Fruit fly (Drosophila melanogaster): ENCODE measurements around the gene CG3662.

Gene CG3662

DNA sequence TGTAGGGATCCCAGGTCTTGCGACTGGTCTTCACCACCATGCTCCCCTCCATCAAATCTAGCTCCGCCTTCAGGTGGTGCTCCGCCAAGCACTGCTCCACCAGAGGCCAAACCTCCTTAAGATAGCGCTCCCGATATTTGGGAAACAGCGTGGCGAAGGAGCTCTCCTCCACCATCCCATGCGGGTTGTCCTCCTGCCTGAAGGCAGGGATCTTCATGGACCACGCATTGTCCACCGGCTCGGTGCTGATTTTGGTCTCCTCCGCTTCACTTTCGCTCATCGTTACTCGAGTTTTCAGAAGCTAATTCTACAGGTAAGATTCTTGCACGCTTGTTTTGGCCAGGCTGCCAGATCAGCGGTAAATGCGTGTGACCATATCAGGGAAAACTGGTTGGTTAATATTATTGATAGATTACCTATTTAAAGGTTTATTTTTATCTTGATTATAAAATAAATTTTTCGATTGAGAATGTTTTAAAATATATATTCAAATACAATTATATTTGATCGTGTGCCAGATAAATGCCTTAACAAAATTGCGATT is 48.5 kb downstream of the CG3662 start, which contains the start of gene dbe:
TSS of gene dbe (minus strand) at position 361 of the 544 bp plus-strand sequence.
- TF ChIP-seq CG9948 (tag; optimal IDR thresholded peaks at IDR 0.05), result no peak
- TF ChIP-seq CG34367 (tag; optimal IDR thresholded peaks at IDR 0.05), result no peak
- no peak for TF ChIP-seq CG8159 (tag; optimal IDR thresholded peaks at IDR 0.05)
- no peak for TF ChIP-seq CG4496 (GFP tag; IDR thresholded peaks at IDR 0.05)

DNA sequence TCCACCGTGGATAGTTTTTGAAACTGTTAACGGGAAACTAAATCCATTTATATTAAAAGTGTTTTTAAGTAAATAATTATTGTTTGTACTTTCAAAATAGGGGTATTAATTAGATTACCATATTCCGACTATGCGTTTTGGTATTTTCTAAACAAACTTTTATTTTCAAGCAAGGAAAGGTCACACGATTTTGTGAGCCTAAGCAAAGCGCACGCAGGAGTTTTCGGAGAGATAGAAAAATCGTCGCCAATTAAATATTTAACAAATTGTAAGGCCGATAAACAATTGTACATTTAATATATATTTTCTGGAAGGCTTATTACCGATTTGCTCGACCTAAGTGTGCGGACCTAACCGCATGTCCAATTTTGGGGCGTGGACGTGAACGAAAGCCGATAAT is 49.2 kb downstream of the CG3662 start, which contains the start of gene PNUTS:
TSS of gene PNUTS (plus strand) at position 181 of the 400 bp plus-strand sequence.
- TF ChIP-seq fd96Ca (GFP tag; IDR thresholded peaks at IDR 0.05), result no peak
- no peak for TF ChIP-seq CG8301 (tag; optimal IDR thresholded peaks at IDR 0.05)
- no peak for TF ChIP-seq CG17806 (tag; optimal IDR thresholded peaks at IDR 0.05)
- no peak for TF ChIP-seq EcR (GFP tag; optimal IDR thresholded peaks at IDR 0.05)
- TF ChIP-seq CG34367 (tag; optimal IDR thresholded peaks at IDR 0.05), result no peak
- TF ChIP-seq CG12605 (GFP tag; IDR thresholded peaks at IDR 0.05), result no peak
- TF ChIP-seq CG4496 (GFP tag; IDR thresholded peaks at IDR 0.05), result no peak
- TF ChIP-seq CG32121 (GFP tag; IDR thresholded peaks at IDR 0.05), result no peak
- no peak for TF ChIP-seq CG14655 (GFP tag; optimal IDR thresholded peaks at IDR 0.05)
- no peak for TF ChIP-seq D1 (tag; optimal IDR thresholded peaks at IDR 0.05)
- TF ChIP-seq CG10348 (GFP tag; IDR thresholded peaks at IDR 0.05), result no peak
- TF ChIP-seq gl (tag; optimal IDR thresholded peaks at IDR 0.05), result no peak
- TF ChIP-seq Ets98B (GFP tag; IDR thresholded peaks at IDR 0.05), result no peak
- no peak for TF ChIP-seq Pif1A (GFP tag; optimal IDR thresholded peaks at IDR 0.05)
- TF ChIP-seq Snoo (tag; optimal IDR thresholded peaks at IDR 0.05), result no peak

DNA sequence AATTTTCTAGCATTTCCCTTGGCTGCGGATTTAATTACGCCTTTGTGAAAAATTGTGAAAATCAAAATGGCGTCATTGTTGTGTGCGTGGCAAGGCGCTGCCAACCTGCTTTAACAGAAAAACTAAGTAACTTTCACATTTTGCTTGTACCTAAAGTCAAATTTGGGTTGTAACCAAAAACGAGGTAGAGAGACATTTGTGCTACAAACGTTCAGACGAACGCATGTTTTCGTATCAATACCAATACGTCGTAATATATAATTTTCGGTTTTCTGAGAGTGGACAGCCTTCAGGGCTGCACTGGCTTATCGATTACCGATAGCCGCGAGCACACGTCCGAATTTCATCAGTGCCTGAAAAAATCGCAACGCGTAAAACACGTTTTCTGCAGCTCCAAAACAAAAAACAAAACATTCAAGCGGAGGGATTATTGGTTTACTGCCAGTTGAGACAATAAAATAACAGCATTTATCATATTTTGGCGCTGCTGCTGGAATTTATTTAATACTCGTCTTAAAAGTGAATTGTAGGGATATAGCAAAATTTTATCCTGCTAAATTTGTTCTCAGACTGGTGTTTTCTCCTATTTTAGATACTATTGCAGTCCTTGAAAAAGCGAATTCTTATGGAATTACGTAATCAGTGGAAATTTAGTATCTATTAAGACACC is 49.8 kb downstream of the CG3662 start:
- TF ChIP-seq Snoo (tag; optimal IDR thresholded peaks at IDR 0.05), result peak; percentile 12
- TF ChIP-seq CG4496 (GFP tag; IDR thresholded peaks at IDR 0.05), result peak; percentile 81
- TF ChIP-seq CG12605 (GFP tag; IDR thresholded peaks at IDR 0.05), result no peak; the same call in 1 of the 2 replicates
- TF ChIP-seq CG17806 (tag; optimal IDR thresholded peaks at IDR 0.05), result peak; percentile 38
- no peak for TF ChIP-seq D1 (tag; optimal IDR thresholded peaks at IDR 0.05)
- TF ChIP-seq CG10348 (GFP tag; IDR thresholded peaks at IDR 0.05), result no peak
- TF ChIP-seq CG9948 (tag; optimal IDR thresholded peaks at IDR 0.05), result peak; percentile 37
- TF ChIP-seq CG32121 (GFP tag; IDR thresholded peaks at IDR 0.05), result peak; percentile 59; the same call in 1 of the 2 replicates
- peak; percentile 55 for TF ChIP-seq CG8159 (tag; optimal IDR thresholded peaks at IDR 0.05)
- TF ChIP-seq Pif1B (GFP tag; optimal IDR thresholded peaks at IDR 0.05), result peak; percentile 15
- peak; percentile 43 for TF ChIP-seq CG8301 (tag; optimal IDR thresholded peaks at IDR 0.05)
- TF ChIP-seq CG13204 (GFP tag; optimal IDR thresholded peaks at IDR 0.05), result no peak
- TF ChIP-seq CG14655 (GFP tag; optimal IDR thresholded peaks at IDR 0.05), result no peak
- TF ChIP-seq CG15710 (tag; optimal IDR thresholded peaks at IDR 0.05), result peak; percentile 62
- peak; percentile 76; the same call in 2 of the 3 replicates for TF ChIP-seq fd96Ca (GFP tag; IDR thresholded peaks at IDR 0.05)
- TF ChIP-seq Pif1A (GFP tag; optimal IDR thresholded peaks at IDR 0.05), result peak; percentile 15
- TF ChIP-seq rn (GFP tag; IDR thresholded peaks at IDR 0.05), result peak; percentile 36; the same call in 1 of the 2 replicates
- TF ChIP-seq EcR (GFP tag; optimal IDR thresholded peaks at IDR 0.05), result no peak
- TF ChIP-seq CG34367 (tag; optimal IDR thresholded peaks at IDR 0.05), result peak; percentile 53
- TF ChIP-seq Ets98B (GFP tag; IDR thresholded peaks at IDR 0.05), result peak; percentile 30; the same call in 1 of the 2 replicates
- no peak for TF ChIP-seq gl (tag; optimal IDR thresholded peaks at IDR 0.05)

DNA sequence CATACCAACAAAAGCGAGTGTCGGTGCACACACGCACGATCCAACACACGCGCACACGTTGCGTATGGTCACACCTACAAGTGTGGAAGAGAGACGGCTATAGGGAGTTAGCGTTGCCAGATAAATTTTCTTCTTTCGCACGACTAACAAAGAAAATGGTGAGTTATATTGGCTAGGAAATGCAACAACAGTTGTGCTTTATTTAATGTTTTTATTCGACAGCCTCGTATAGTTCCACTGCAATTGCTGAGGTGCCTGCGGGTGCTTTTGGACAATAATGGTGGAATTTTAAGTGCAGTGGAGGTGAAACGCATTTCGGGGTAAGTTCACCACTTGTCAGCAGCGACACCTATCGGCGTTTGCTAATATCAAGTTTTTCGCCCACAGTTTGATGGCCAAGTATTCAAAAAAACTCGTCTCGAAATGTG is 50.3 kb downstream of the CG3662 start:
- TF ChIP-seq CG34367 (tag; optimal IDR thresholded peaks at IDR 0.05) (no peak), Pif1A (GFP tag; optimal IDR thresholded peaks at IDR 0.05) (no peak), EcR (GFP tag; optimal IDR thresholded peaks at IDR 0.05) (no peak), Pif1B (GFP tag; optimal IDR thresholded peaks at IDR 0.05) (no peak), CG14655 (GFP tag; optimal IDR thresholded peaks at IDR 0.05) (no peak), CG17806 (tag; optimal IDR thresholded peaks at IDR 0.05) (no peak), CG8159 (tag; optimal IDR thresholded peaks at IDR 0.05) (no peak), CG12605 (GFP tag; IDR thresholded peaks at IDR 0.05) (no peak), CG10348 (GFP tag; IDR thresholded peaks at IDR 0.05) (no peak)
